In the genomic region with DNA sequence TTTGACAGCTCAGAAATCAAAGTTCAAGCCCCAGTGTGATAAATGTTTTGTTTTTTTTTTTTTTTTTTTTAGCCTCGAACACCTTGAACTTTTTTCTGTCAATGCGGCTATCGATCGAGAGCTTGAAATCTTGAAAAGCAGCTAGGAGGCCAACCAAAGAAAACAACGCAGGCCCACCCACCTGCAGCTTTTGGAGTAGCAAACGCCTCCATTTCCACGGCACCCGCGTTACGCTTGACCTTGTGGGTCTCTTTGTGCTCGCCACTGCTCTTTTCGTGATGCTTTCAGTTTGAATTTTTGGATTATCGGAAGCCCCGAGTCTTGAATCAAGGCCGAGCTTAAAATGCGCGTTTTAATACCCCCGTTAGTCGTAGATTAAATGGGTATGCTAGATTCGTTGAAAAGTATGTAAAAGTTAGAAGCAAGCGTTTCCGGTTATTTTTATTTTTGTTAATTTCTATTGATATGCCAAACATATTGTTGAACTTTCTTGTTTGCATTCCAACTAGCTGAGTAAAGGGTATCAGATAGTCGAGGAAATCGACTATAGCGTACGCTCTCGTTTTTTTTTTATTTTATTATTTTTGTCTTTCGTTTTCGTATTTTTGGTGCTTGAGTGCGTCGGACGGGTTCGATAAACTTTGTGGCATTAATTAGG, we compare ENCODE assay signal across 5 fruit fly cellular contexts.
A peak's percentile ranks its signal among the peaks of the same experiment; 100 is the strongest.
TF ChIP-seq lines count a peak whose summit lies in the region.

No protein-coding gene starts in this region.

- TF ChIP-seq CTCF in whole organism, embryonic (GFP tag; optimal IDR thresholded peaks at IDR 0.05; lab: Kevin White, UChicago): no peak

TF ChIP-seq in whole organism, 6 proteins besides CTCF, POLR2A, EP300 and RAD21:
- TF ChIP-seq psq (optimal IDR thresholded peaks at IDR 0.05; lab: Kevin White, UChicago) (no peak), pan (optimal IDR thresholded peaks at IDR 0.05; lab: Kevin White, UChicago) (peak; percentile 33)

TF ChIP-seq in whole organism, adult, 20 proteins besides CTCF, POLR2A, EP300 and RAD21:
- TF ChIP-seq CG7045 (GFP tag; optimal IDR thresholded peaks at IDR 0.05; lab: Kevin White, UChicago): no peak
- peak; percentile 48 for TF ChIP-seq bab1 (GFP tag; optimal IDR thresholded peaks at IDR 0.05; lab: Kevin White, UChicago)

TF ChIP-seq in whole organism, embryonic, 481 proteins besides CTCF, POLR2A, EP300 and RAD21 (continues in another document):
- TF ChIP-seq Asciz (GFP tag; optimal IDR thresholded peaks at IDR 0.05; lab: Kevin White, UChicago): peak; percentile 55
- TF ChIP-seq pum (GFP tag; optimal IDR thresholded peaks at IDR 0.05; lab: Kevin White, UChicago): peak; percentile 22
- TF ChIP-seq cwo (GFP tag; optimal IDR thresholded peaks at IDR 0.05; lab: Kevin White, UChicago): peak; percentile 40
- TF ChIP-seq Oaz (GFP tag; IDR thresholded peaks at IDR 0.05; lab: Robert Waterston, UW): peak; percentile 67; the same call in 1 of the 2 replicates
- TF ChIP-seq CG10654 (GFP tag; optimal IDR thresholded peaks at IDR 0.05; lab: Kevin White, UChicago): no peak
- peak; percentile 70 for TF ChIP-seq sqz (GFP tag; optimal IDR thresholded peaks at IDR 0.05; lab: Kevin White, UChicago)
- no peak for TF ChIP-seq Elba2 (GFP tag; optimal IDR thresholded peaks at IDR 0.05; lab: Kevin White, UChicago)
- no peak for TF ChIP-seq fru (optimal IDR thresholded peaks at IDR 0.05; lab: Kevin White, UChicago)
- peak; percentile 77 for TF ChIP-seq Aef1 (GFP tag; IDR thresholded peaks at IDR 0.05; lab: Robert Waterston, UW)
- TF ChIP-seq CG7745 (tag; optimal IDR thresholded peaks at IDR 0.05; lab: Kevin White, UChicago): no peak
- peak; percentile 66 for TF ChIP-seq Dek (tag; optimal IDR thresholded peaks at IDR 0.05; lab: Kevin White, UChicago)
- no peak for TF ChIP-seq CG7271 (tag; optimal IDR thresholded peaks at IDR 0.05; lab: Kevin White, UChicago)
- no peak for TF ChIP-seq CG7987 (GFP tag; optimal IDR thresholded peaks at IDR 0.05; lab: Kevin White, UChicago)
- peak; percentile 64; the same call in 2 of the 3 replicates for TF ChIP-seq CG7357 (GFP tag; IDR thresholded peaks at IDR 0.05; lab: Robert Waterston, UW)
- peak; percentile 64 for TF ChIP-seq Dbx (GFP tag; IDR thresholded peaks at IDR 0.05; lab: Robert Waterston, UW)
- TF ChIP-seq B-H1 (GFP tag; IDR thresholded peaks at IDR 0.05; lab: Robert Waterston, UW): peak; percentile 71; the same call in 2 of the 3 replicates
- TF ChIP-seq Camta (GFP tag; optimal IDR thresholded peaks at IDR 0.05; lab: Kevin White, UChicago): peak; percentile 21
- no peak for TF ChIP-seq ems (GFP tag; optimal IDR thresholded peaks at IDR 0.05; lab: Kevin White, UChicago)
- TF ChIP-seq Dref (GFP tag; IDR thresholded peaks at IDR 0.05; lab: Robert Waterston, UW): no peak
- TF ChIP-seq Gsc (GFP tag; IDR thresholded peaks at IDR 0.05; lab: Robert Waterston, UW): no peak
- TF ChIP-seq al (GFP tag; IDR thresholded peaks at IDR 0.05; lab: Robert Waterston, UW): peak; percentile 68
- TF ChIP-seq CG6654 (GFP tag; optimal IDR thresholded peaks at IDR 0.05; lab: Kevin White, UChicago): no peak
- peak; percentile 43 for TF ChIP-seq ind (GFP tag; optimal IDR thresholded peaks at IDR 0.05; lab: Kevin White, UChicago)
- no peak for TF ChIP-seq MESR4 (GFP tag; optimal IDR thresholded peaks at IDR 0.05; lab: Kevin White, UChicago)
- no peak for TF ChIP-seq CG4404 (GFP tag; IDR thresholded peaks at IDR 0.05; lab: Robert Waterston, UW)
- TF ChIP-seq Sox102F (GFP tag; optimal IDR thresholded peaks at IDR 0.05; lab: Kevin White, UChicago): peak; percentile 91

TF ChIP-seq in whole organism, prepupa, 60 proteins besides CTCF, POLR2A, EP300 and RAD21:
- TF ChIP-seq CG3919 (GFP tag; optimal IDR thresholded peaks at IDR 0.05; lab: Kevin White, UChicago) (no peak), CG8319 (GFP tag; optimal IDR thresholded peaks at IDR 0.05; lab: Kevin White, UChicago) (no peak), svp (GFP tag; lab: Kevin White, UChicago) (peak; percentile 63), Sox15 (GFP tag; optimal IDR thresholded peaks at IDR 0.05; lab: Kevin White, UChicago) (no peak), CG8119 (GFP tag; IDR thresholded peaks at IDR 0.05; lab: Robert Waterston, UW) (peak; percentile 53; the same call in 2 of the 3 replicates), acj6 (GFP tag; optimal IDR thresholded peaks at IDR 0.05; lab: Kevin White, UChicago) (no peak), CG34406 (GFP tag; optimal IDR thresholded peaks at IDR 0.05; lab: Kevin White, UChicago) (no peak), fd59A (GFP tag; optimal IDR thresholded peaks at IDR 0.05; lab: Kevin White, UChicago) (no peak), Eip75B (GFP tag; optimal IDR thresholded peaks at IDR 0.05; lab: Kevin White, UChicago) (no peak), OdsH (GFP tag; optimal IDR thresholded peaks at IDR 0.05; lab: Kevin White, UChicago) (peak; percentile 0), Lpt (GFP tag; optimal IDR thresholded peaks at IDR 0.05; lab: Kevin White, UChicago) (no peak), ss (GFP tag; optimal IDR thresholded peaks at IDR 0.05; lab: Kevin White, UChicago) (no peak), eg (GFP tag; IDR thresholded peaks at IDR 0.05; lab: Robert Waterston, UW) (peak; percentile 59; the same call in 2 of the 3 replicates), Smox (GFP tag; optimal IDR thresholded peaks at IDR 0.05; lab: Kevin White, UChicago) (no peak), CG16779 (tag; optimal IDR thresholded peaks at IDR 0.05; lab: Kevin White, UChicago) (no peak), Hr4 (GFP tag; optimal IDR thresholded peaks at IDR 0.05; lab: Kevin White, UChicago) (peak; percentile 7), CG32006 (GFP tag; optimal IDR thresholded peaks at IDR 0.05; lab: Kevin White, UChicago) (peak; percentile 47), Ets21C (GFP tag; optimal IDR thresholded peaks at IDR 0.05; lab: Kevin White, UChicago) (no peak), Met (GFP tag; optimal IDR thresholded peaks at IDR 0.05; lab: Kevin White, UChicago) (peak; percentile 2), lz (GFP tag; optimal IDR thresholded peaks at IDR 0.05; lab: Kevin White, UChicago) (no peak), spab (GFP tag; optimal IDR thresholded peaks at IDR 0.05; lab: Kevin White, UChicago) (no peak), CG15336 (GFP tag; IDR thresholded peaks at IDR 0.05; lab: Robert Waterston, UW) (peak; percentile 43; the same call in 1 of the 2 replicates), Sox14 (GFP tag; optimal IDR thresholded peaks at IDR 0.05; lab: Kevin White, UChicago) (no peak), Hr39 (GFP tag; optimal IDR thresholded peaks at IDR 0.05; lab: Kevin White, UChicago) (no peak), Eip78C (GFP tag; lab: Kevin White, UChicago) (peak; percentile 69), esn (GFP tag; optimal IDR thresholded peaks at IDR 0.05; lab: Kevin White, UChicago) (peak; percentile 10)

TF ChIP-seq in whole organism, wandering third instar larva, 38 proteins besides CTCF, POLR2A, EP300 and RAD21 (continues in another document):
- TF ChIP-seq Hr78 (GFP tag; optimal IDR thresholded peaks at IDR 0.05; lab: Kevin White, UChicago) (no peak), N (GFP tag; optimal IDR thresholded peaks at IDR 0.05; lab: Kevin White, UChicago) (no peak), lola (GFP tag; optimal IDR thresholded peaks at IDR 0.05; lab: Kevin White, UChicago) (no peak), Dif (GFP tag; optimal IDR thresholded peaks at IDR 0.05; lab: Kevin White, UChicago; ENCODE audit: partially characterized antibody) (no peak), brk (GFP tag; optimal IDR thresholded peaks at IDR 0.05; lab: Kevin White, UChicago) (peak; percentile 12), pan (optimal IDR thresholded peaks at IDR 0.05; lab: Kevin White, UChicago) (no peak), Mio (GFP tag; optimal IDR thresholded peaks at IDR 0.05; lab: Kevin White, UChicago) (no peak), HLH106 (tag; optimal IDR thresholded peaks at IDR 0.05; lab: Kevin White, UChicago) (no peak), GATAd (GFP tag; optimal IDR thresholded peaks at IDR 0.05; lab: Kevin White, UChicago) (no peak), CG9705 (GFP tag; optimal IDR thresholded peaks at IDR 0.05; lab: Kevin White, UChicago) (no peak), sv (GFP tag; optimal IDR thresholded peaks at IDR 0.05; lab: Kevin White, UChicago) (peak; percentile 67), fru (GFP tag; optimal IDR thresholded peaks at IDR 0.05; lab: Kevin White, UChicago) (peak; percentile 5), woc (GFP tag; optimal IDR thresholded peaks at IDR 0.05; lab: Kevin White, UChicago) (no peak), rgr (GFP tag; optimal IDR thresholded peaks at IDR 0.05; lab: Kevin White, UChicago) (peak; percentile 43), tai (GFP tag; optimal IDR thresholded peaks at IDR 0.05; lab: Kevin White, UChicago) (no peak), dl (GFP tag; optimal IDR thresholded peaks at IDR 0.05; lab: Kevin White, UChicago; ENCODE audit: insufficient read depth in 1 of 2, partially characterized antibody in 2 of 2) (no peak), Sp1 (GFP tag; optimal IDR thresholded peaks at IDR 0.05; lab: Kevin White, UChicago) (no peak), dsf (GFP tag; optimal IDR thresholded peaks at IDR 0.05; lab: Kevin White, UChicago; ENCODE audit: borderline replicate concordance) (no peak), h (GFP tag; optimal IDR thresholded peaks at IDR 0.05; lab: Kevin White, UChicago) (peak; percentile 64), Rel (GFP tag; optimal IDR thresholded peaks at IDR 0.05; lab: Kevin White, UChicago) (no peak), Rel (tag; optimal IDR thresholded peaks at IDR 0.05; lab: Kevin White, UChicago) (peak; percentile 17), ey (GFP tag; optimal IDR thresholded peaks at IDR 0.05; lab: Kevin White, UChicago) (peak; percentile 39), Hnf4 (GFP tag; optimal IDR thresholded peaks at IDR 0.05; lab: Kevin White, UChicago) (peak; percentile 0), psq (GFP tag; optimal IDR thresholded peaks at IDR 0.05; lab: Kevin White, UChicago) (peak; percentile 26), Myc (optimal IDR thresholded peaks at IDR 0.05; lab: Kevin White, UChicago) (no peak), jim (GFP tag; optimal IDR thresholded peaks at IDR 0.05; lab: Kevin White, UChicago) (no peak), OdsH (GFP tag; optimal IDR thresholded peaks at IDR 0.05; lab: Kevin White, UChicago) (peak; percentile 32), Abd-B (GFP tag; optimal IDR thresholded peaks at IDR 0.05; lab: Kevin White, UChicago) (no peak), foxo (GFP tag; optimal IDR thresholded peaks at IDR 0.05; lab: Kevin White, UChicago) (peak in 1 of 2 experiments; percentile 58), br (GFP tag; optimal IDR thresholded peaks at IDR 0.05; lab: Kevin White, UChicago) (peak; percentile 11), CG32264 (GFP tag; optimal IDR thresholded peaks at IDR 0.05; lab: Kevin White, UChicago) (no peak), Dfd (GFP tag; optimal IDR thresholded peaks at IDR 0.05; lab: Kevin White, UChicago) (no peak), Hr83 (GFP tag; optimal IDR thresholded peaks at IDR 0.05; lab: Kevin White, UChicago; ENCODE audit: poor library complexity, severe bottlenecking) (no peak), CrebA (GFP tag; optimal IDR thresholded peaks at IDR 0.05; lab: Kevin White, UChicago; ENCODE audit: borderline replicate concordance) (no peak)
